Worm (Caenorhabditis elegans) whole organism, mixed stage, embryonic: ENCODE results near the gene moc-3.

Experiments used
- M03D4.4 ChIP-seq: sonication (generic microtip); optimal IDR thresholded peaks from 2 replicates; lab custom pipeline; 2017; ENCODE audit warnings: mild to moderate bottlenecking, missing genetic modification characterization, missing compliant biosample characterization
- bed-3 ChIP-seq: fragments of 200-800 bp; sonication (Bioruptor generic); optimal IDR thresholded peaks from 3 replicates; lab custom pipeline; 2018; ENCODE audit warnings: mild to moderate bottlenecking, missing genetic modification characterization, moderate library complexity, missing compliant biosample characterization
- blmp-1 ChIP-seq: fragments of 150-350 bp; optimal IDR thresholded peaks from 2 replicates; lab custom pipeline; 2014; ENCODE audit warnings: missing biosample characterization, missing genetic modification characterization
- ceh-39 ChIP-seq: fragments of 150-350 bp; optimal IDR thresholded peaks from 2 replicates; lab custom pipeline; 2014; ENCODE audit warnings: missing biosample characterization, missing genetic modification characterization
- ceh-43 ChIP-seq: fragments of 200-800 bp; sonication (Bioruptor generic); optimal IDR thresholded peaks from 2 replicates; lab custom pipeline; 2018; ENCODE audit warnings: mild to moderate bottlenecking, missing genetic modification characterization, moderate library complexity, missing compliant biosample characterization
- ceh-83 ChIP-seq: fragments of 200-800 bp; sonication (Bioruptor generic); optimal IDR thresholded peaks from 2 replicates; lab custom pipeline; 2018; ENCODE audit warnings: mild to moderate bottlenecking, missing genetic modification characterization, missing compliant biosample characterization
- ces-1 ChIP-seq: fragments of 150-350 bp; optimal IDR thresholded peaks from 2 replicates; lab custom pipeline; 2014; ENCODE audit warnings: missing biosample characterization, missing genetic modification reagents, missing genetic modification characterization
- cnd-1 ChIP-seq: fragments of 200-800 bp; sonication (Bioruptor generic); optimal IDR thresholded peaks from 2 replicates; lab custom pipeline; 2018; ENCODE audit warnings: mild to moderate bottlenecking, missing genetic modification characterization, missing compliant biosample characterization
- drap-1 ChIP-seq: fragments of 200-800 bp; sonication (Bioruptor generic); optimal IDR thresholded peaks from 3 replicates; lab custom pipeline; 2018; ENCODE audit warnings: mild to moderate bottlenecking, missing genetic modification characterization, missing compliant biosample characterization
- elt-3 ChIP-seq: fragments of 150-350 bp; optimal IDR thresholded peaks from 2 replicates; lab custom pipeline; 2014; ENCODE audit warnings: missing biosample characterization, missing genetic modification characterization
- flh-1 ChIP-seq: fragments of 200-800 bp; sonication (Bioruptor generic); optimal IDR thresholded peaks from 2 replicates; lab custom pipeline; 2018; ENCODE audit warnings: mild to moderate bottlenecking, missing genetic modification characterization, moderate library complexity, missing compliant biosample characterization
- hlh-1 ChIP-seq: fragments of 150-350 bp; optimal IDR thresholded peaks from 2 replicates; lab custom pipeline; 2014; ENCODE audit warnings: missing biosample characterization, missing genetic modification reagents, missing genetic modification characterization
- lin-13 ChIP-seq: fragments of 150-350 bp; optimal IDR thresholded peaks from 2 replicates; lab custom pipeline; 2014; ENCODE audit warnings: missing biosample characterization, missing genetic modification characterization
- lin-32 ChIP-seq: fragments of 200-800 bp; sonication (Bioruptor generic); optimal IDR thresholded peaks from 2 replicates; lab custom pipeline; 2018; ENCODE audit warnings: mild to moderate bottlenecking, missing genetic modification characterization, missing compliant biosample characterization
- lsy-2 ChIP-seq: fragments of 150-350 bp; optimal IDR thresholded peaks from 2 replicates; lab custom pipeline; 2014; ENCODE audit warnings: missing biosample characterization, missing genetic modification characterization
- mab-5 ChIP-seq: fragments of 150-350 bp; optimal IDR thresholded peaks from 2 replicates; lab custom pipeline; 2014; ENCODE audit warnings: missing biosample characterization, missing genetic modification characterization
- mep-1 ChIP-seq: fragments of 150-350 bp; optimal IDR thresholded peaks from 2 replicates; lab custom pipeline; 2017; ENCODE audit warnings: missing biosample characterization, missing genetic modification reagents, missing genetic modification characterization, inconsistent platforms
- mls-2 ChIP-seq: sonication (generic microtip); optimal IDR thresholded peaks from 2 replicates; lab custom pipeline; 2016; ENCODE audit warnings: mild to moderate bottlenecking, missing genetic modification characterization, moderate library complexity, missing compliant biosample characterization
- nhr-12 ChIP-seq: fragments of 150-350 bp; optimal IDR thresholded peaks from 2 replicates; lab custom pipeline; 2014; ENCODE audit warnings: missing biosample characterization, missing genetic modification characterization
- nhr-28 ChIP-seq: fragments of 150-350 bp; optimal IDR thresholded peaks from 2 replicates; lab custom pipeline; 2014; ENCODE audit warnings: missing biosample characterization, missing genetic modification characterization
- nhr-76 ChIP-seq: sonication (generic microtip); optimal IDR thresholded peaks from 2 replicates; lab custom pipeline; 2017; ENCODE audit warnings: missing biosample characterization, missing genetic modification characterization
- pha-4 ChIP-seq: fragments of 150-350 bp; optimal IDR thresholded peaks from 2 replicates; lab custom pipeline; 2018; ENCODE audit warnings: missing biosample characterization, missing genetic modification reagents, missing genetic modification characterization
- sem-2 ChIP-seq: fragments of 200-800 bp; sonication (Bioruptor generic); optimal IDR thresholded peaks from 2 replicates; lab custom pipeline; 2018; ENCODE audit warnings: mild to moderate bottlenecking, missing genetic modification characterization, missing compliant biosample characterization
- snpc-4 ChIP-seq: fragments of 150-350 bp; optimal IDR thresholded peaks from 2 replicates; lab custom pipeline; 2014; ENCODE audit warnings: missing biosample characterization, missing genetic modification characterization
- sptf-1 ChIP-seq: sonication (generic microtip); optimal IDR thresholded peaks from 2 replicates; lab custom pipeline; 2017; ENCODE audit warnings: mild to moderate bottlenecking, missing genetic modification characterization, moderate library complexity, missing compliant biosample characterization
- tbx-8 ChIP-seq: fragments of 200-800 bp; sonication (Bioruptor generic); optimal IDR thresholded peaks from 2 replicates; lab custom pipeline; 2018; ENCODE audit warnings: mild to moderate bottlenecking, missing genetic modification characterization, moderate library complexity, missing compliant biosample characterization
- unc-120 ChIP-seq: sonication (generic microtip); optimal IDR thresholded peaks from 2 replicates; lab custom pipeline; 2017; ENCODE audit warnings: missing genetic modification characterization, missing compliant biosample characterization; ENCODE audit not compliant: poor library complexity, severe bottlenecking
- unc-39 ChIP-seq: fragments of 150-350 bp; optimal IDR thresholded peaks from 2 replicates; lab custom pipeline; 2014; ENCODE audit warnings: missing biosample characterization, missing genetic modification characterization
- unc-62 ChIP-seq: fragments of 150-350 bp; optimal IDR thresholded peaks from 2 replicates; lab custom pipeline; 2014; ENCODE audit warnings: missing biosample characterization, missing genetic modification reagents, missing genetic modification characterization
- zip-8 ChIP-seq: fragments of 150-350 bp; optimal IDR thresholded peaks from 2 replicates; lab custom pipeline; 2014; ENCODE audit warnings: missing biosample characterization, missing genetic modification characterization
- ztf-11 ChIP-seq: fragments of 150-350 bp; optimal IDR thresholded peaks from 2 replicates; lab custom pipeline; 2014; ENCODE audit warnings: missing biosample characterization, missing genetic modification characterization

The moc-3 gene

DNA sequence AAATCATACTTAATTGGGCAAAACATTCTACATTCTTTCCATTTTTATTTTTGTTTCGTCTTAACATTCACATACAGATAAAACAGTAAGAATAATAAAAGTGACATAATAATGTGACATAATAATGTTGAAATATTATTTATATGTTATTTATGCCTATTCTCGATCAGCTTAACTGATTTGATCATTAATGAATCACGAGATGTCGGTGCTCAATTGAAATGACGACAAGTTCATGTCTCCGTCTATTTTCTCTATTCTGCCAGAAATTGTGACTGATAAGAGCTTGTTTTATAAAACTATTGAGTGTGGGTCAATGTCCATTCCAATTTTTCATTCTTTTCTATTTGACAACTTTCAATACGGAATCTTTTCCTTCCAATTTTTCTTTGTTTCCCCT, 21.4 kb downstream of the moc-3 start:
- TF ChIP-seq lin-13 (tag; lab: Kevin White, UChicago) (no peak), unc-120 (no peak), unc-62 (GFP tag; lab: Kevin White, UChicago) (no peak), cnd-1 (no peak), zip-8 (tag; lab: Kevin White, UChicago) (no peak), sptf-1 (tag; lab: Kevin White, UChicago) (no peak)
- TF ChIP-seq, all 35 proteins: peak for 0

DNA sequence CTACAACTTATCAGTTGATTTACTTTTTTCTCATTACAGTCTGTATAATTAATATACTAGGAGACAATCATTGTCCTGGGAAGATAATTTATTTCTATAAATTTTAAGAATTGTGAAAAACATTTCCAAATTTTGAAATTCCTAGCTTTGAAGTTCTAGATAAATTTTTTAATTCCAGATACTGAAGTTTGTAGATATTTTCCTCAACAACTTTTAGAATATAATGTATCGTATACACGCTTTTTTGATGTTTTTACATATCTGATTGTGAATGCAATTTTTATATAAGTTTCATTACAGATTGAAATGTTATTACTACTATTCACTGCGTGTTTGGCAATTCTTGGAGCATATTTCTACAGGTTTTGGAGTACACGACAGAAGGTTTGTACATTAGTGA, 21.8 kb downstream of the moc-3 start, which contains the start of gene faah-2:
faah-2 (plus strand) TSS at position 301 of the 400 bp plus-strand sequence.
- TF ChIP-seq mab-5 (tag; lab: Kevin White, UChicago) (no peak), ztf-11 (no peak), lin-32 (GFP tag; lab: Kevin White, UChicago) (no peak), mls-2 (no peak), sptf-1 (tag; lab: Kevin White, UChicago) (no peak), cnd-1 (no peak), blmp-1 (tag; lab: Kevin White, UChicago) (no peak), nhr-12 (no peak), bed-3 (GFP tag; lab: Kevin White, UChicago) (no peak), elt-3 (tag; lab: Kevin White, UChicago) (no peak), unc-120 (no peak), snpc-4 (tag; lab: Kevin White, UChicago) (no peak), M03D4.4 (tag; lab: Kevin White, UChicago) (no peak), ces-1 (no peak), lin-13 (tag; lab: Kevin White, UChicago) (no peak)
- TF ChIP-seq, all 35 proteins: peak for 0

DNA sequence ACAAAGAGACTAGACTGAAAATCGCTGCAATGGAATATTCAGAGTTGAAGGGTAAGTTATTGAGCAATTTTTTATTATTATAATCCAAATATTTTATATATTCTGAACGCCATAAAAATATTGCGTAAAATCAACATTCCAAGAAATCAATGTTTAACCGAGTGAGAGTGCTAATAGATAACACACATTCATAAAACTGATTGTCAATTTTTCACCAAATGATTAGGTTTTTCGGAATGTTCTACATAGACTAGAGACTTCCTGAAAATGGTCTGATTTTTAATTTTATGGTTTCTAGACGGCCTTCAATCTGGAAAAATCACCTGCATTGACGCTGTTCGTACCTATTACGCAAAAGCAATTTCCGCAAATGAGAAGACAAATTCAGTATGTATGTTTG, 22.3 kb downstream of the moc-3 start:
- TF ChIP-seq mls-2 (no peak), ces-1 (no peak), ztf-11 (no peak), mep-1 (no peak), hlh-1 (tag; lab: Kevin White, UChicago) (no peak), lin-32 (GFP tag; lab: Kevin White, UChicago) (no peak), drap-1 (GFP tag; lab: Kevin White, UChicago) (no peak), sptf-1 (tag; lab: Kevin White, UChicago) (no peak), blmp-1 (tag; lab: Kevin White, UChicago) (no peak), ceh-83 (GFP tag; lab: Kevin White, UChicago) (no peak), flh-1 (GFP tag; lab: Kevin White, UChicago) (no peak), lsy-2 (no peak), sem-2 (GFP tag; lab: Kevin White, UChicago) (no peak), ceh-39 (tag; lab: Kevin White, UChicago) (no peak)

- TF ChIP-seq unc-39 (no peak), M03D4.4 (tag; lab: Kevin White, UChicago) (no peak), ceh-83 (GFP tag; lab: Kevin White, UChicago) (no peak), tbx-8 (GFP tag; lab: Kevin White, UChicago) (no peak), ztf-11 (no peak), zip-8 (tag; lab: Kevin White, UChicago) (no peak), ceh-43 (GFP tag; lab: Kevin White, UChicago) (no peak), pha-4 (tag; lab: Kevin White, UChicago) (no peak), hlh-1 (tag; lab: Kevin White, UChicago) (no peak), snpc-4 (tag; lab: Kevin White, UChicago) (no peak), elt-3 (tag; lab: Kevin White, UChicago) (no peak), nhr-28 (no peak)
Observed at ce11 chrIV:8153163-8153562, 22.8 kb downstream of the moc-3 start.

ce11 chrIV:8154966-8155365, 24.6 kb downstream of the moc-3 start:
- TF ChIP-seq ceh-39 (tag; lab: Kevin White, UChicago), result no peak
- TF ChIP-seq unc-120, result no peak
- TF ChIP-seq bed-3 (GFP tag; lab: Kevin White, UChicago), result no peak
- no peak for TF ChIP-seq pha-4 (tag; lab: Kevin White, UChicago)
- no peak for TF ChIP-seq elt-3 (tag; lab: Kevin White, UChicago)
- no peak for TF ChIP-seq nhr-76 (tag; lab: Kevin White, UChicago)
- TF ChIP-seq mab-5 (tag; lab: Kevin White, UChicago), result no peak
- TF ChIP-seq snpc-4 (tag; lab: Kevin White, UChicago), result no peak
